Worm (Caenorhabditis elegans): Measurements from ENCODE around the gene C25F6.6.

Gene C25F6.6

ce11 chrX:5467308-5467707 is 16.7 kb upstream of the C25F6.6 start (continued):
- no peak for TF ChIP-seq daf-8 (GFP tag; IDR thresholded peaks at IDR 0.05)
- TF ChIP-seq ceh-28 (tag; optimal IDR thresholded peaks at IDR 0.05): no peak
- TF ChIP-seq F10B5.3 (tag; optimal IDR thresholded peaks at IDR 0.05): no peak
- no peak for TF ChIP-seq T20F7.1 (GFP tag; optimal IDR thresholded peaks at IDR 0.05)
- TF ChIP-seq spr-1 (tag; optimal IDR thresholded peaks at IDR 0.05): no peak
- TF ChIP-seq hlh-11 (tag; optimal IDR thresholded peaks at IDR 0.05): peak; percentile 82
- TF ChIP-seq set-16 (GFP tag; IDR thresholded peaks at IDR 0.05): no peak
- TF ChIP-seq skn-1 (tag; optimal IDR thresholded peaks at IDR 0.05): no peak
- TF ChIP-seq daf-16 (GFP tag; optimal IDR thresholded peaks at IDR 0.05): peak in 1 of 2 experiments; percentile 25
- peak; percentile 89 for TF ChIP-seq daf-16 (tag; optimal IDR thresholded peaks at IDR 0.05)
- TF ChIP-seq ceh-20 (GFP tag; IDR thresholded peaks at IDR 0.05): peak; percentile 56; the same call in 1 of the 2 replicates
- TF ChIP-seq daf-12 (tag; optimal IDR thresholded peaks at IDR 0.05): no peak
- no peak for TF ChIP-seq lim-7 (GFP tag; IDR thresholded peaks at IDR 0.05)
- no peak for TF ChIP-seq aly-2 (tag; optimal IDR thresholded peaks at IDR 0.05)
- TF ChIP-seq F26F4.8 (GFP tag; conservative IDR thresholded peaks at IDR 0.05): no peak

DNA sequence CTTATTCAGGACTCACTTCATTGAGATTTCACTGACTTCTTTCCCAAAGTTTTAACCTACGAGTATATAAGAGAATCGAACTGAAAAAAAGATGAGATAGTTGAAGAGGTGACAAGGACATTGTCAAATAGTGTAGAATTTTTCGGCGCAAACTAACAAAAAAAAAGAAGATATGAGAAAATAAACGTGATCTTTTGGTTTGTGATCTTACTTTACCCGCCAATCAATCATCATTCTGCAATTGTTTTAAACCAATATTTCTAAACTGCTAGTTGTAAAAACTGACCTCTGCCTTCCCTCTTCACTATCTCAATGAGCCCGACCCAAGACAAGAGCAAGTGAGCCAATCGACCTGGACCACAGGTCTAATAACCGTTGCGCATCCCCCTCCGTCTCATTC is 15.5 kb upstream of the C25F6.6 start:
- TF ChIP-seq Y48G9A.11 (GFP tag; IDR thresholded peaks at IDR 0.05) (no peak), unc-62 (GFP tag; optimal IDR thresholded peaks at IDR 0.05 in 1 of 2) (peak in 1 of 2 experiments; percentile 53), unc-62 (tag; optimal IDR thresholded peaks at IDR 0.05) (no peak), Y75B8A.6 (GFP tag; IDR thresholded peaks at IDR 0.05) (no peak), ceh-82 (tag; optimal IDR thresholded peaks at IDR 0.05) (no peak), ceh-62 (tag; optimal IDR thresholded peaks at IDR 0.05) (no peak), unc-130 (GFP tag; optimal IDR thresholded peaks at IDR 0.05) (no peak), mxl-2 (GFP tag; conservative IDR thresholded peaks at IDR 0.05) (no peak), lin-13 (GFP tag; optimal IDR thresholded peaks at IDR 0.05) (no peak)

DNA sequence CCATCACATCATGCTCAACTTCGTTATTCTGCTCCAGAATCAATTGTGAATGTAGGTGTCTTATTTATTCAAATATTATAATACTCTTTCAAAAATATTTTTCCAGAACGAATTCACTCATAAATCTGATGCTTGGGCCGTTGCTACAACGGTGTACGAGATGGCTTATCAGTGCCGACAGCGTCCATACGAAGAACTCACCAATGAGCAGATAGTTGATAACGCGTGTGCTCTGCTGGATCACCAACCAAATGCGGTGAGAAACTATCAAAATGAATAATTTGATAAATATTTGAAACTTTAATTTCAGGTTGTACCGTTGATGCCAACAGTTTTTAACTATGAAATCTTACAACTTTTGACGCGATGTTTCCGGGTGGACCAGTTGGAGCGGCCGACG is 15.0 kb upstream of the C25F6.6 start:
- TF ChIP-seq pqm-1 (tag; optimal IDR thresholded peaks at IDR 0.05) (peak; percentile 53), dve-1 (tag; optimal IDR thresholded peaks at IDR 0.05; ENCODE audit: insufficient read depth) (no peak), daf-16 (GFP tag; optimal IDR thresholded peaks at IDR 0.05) (no peak), daf-16 (tag; optimal IDR thresholded peaks at IDR 0.05) (peak; percentile 0)

DNA sequence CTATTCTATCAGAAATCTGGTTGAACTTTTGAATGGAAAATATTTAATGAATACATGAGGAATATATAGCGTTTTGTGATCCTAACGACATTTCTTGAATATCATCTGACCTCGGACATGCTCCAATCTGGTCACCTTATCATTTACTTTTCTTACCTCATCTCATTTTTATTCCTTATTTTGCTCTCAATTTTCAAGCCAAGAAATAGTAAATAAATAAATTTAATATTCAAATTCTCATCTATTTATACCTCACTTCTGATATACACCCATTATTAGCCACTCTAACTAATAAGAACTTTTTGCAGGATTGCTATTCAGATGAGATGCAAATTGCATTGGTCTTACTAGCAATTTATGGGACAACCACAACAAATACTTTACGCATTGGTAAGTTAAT is 10.3 kb upstream of the C25F6.6 start, which contains the start of gene ddr-1:
Gene ddr-1 (plus strand): TSS at position 301 of the 400 bp plus-strand sequence.
- TF ChIP-seq nhr-41 (GFP tag; IDR thresholded peaks at IDR 0.05): no peak
- TF ChIP-seq daf-16 (GFP tag; optimal IDR thresholded peaks at IDR 0.05): no peak
- TF ChIP-seq daf-16 (tag; optimal IDR thresholded peaks at IDR 0.05): no peak
- no peak for TF ChIP-seq Y48G9A.11 (GFP tag; IDR thresholded peaks at IDR 0.05)
- TF ChIP-seq pha-4 (GFP tag; IDR thresholded peaks at IDR 0.05): no peak
- TF ChIP-seq pha-4 (tag; optimal IDR thresholded peaks at IDR 0.05): no peak
- TF ChIP-seq skn-1 (tag; optimal IDR thresholded peaks at IDR 0.05): no peak
- no peak for TF ChIP-seq unc-39 (tag; optimal IDR thresholded peaks at IDR 0.05)
- no peak for TF ChIP-seq nhr-237 (tag; optimal IDR thresholded peaks at IDR 0.05)
- no peak for TF ChIP-seq ceh-82 (tag; optimal IDR thresholded peaks at IDR 0.05)

DNA sequence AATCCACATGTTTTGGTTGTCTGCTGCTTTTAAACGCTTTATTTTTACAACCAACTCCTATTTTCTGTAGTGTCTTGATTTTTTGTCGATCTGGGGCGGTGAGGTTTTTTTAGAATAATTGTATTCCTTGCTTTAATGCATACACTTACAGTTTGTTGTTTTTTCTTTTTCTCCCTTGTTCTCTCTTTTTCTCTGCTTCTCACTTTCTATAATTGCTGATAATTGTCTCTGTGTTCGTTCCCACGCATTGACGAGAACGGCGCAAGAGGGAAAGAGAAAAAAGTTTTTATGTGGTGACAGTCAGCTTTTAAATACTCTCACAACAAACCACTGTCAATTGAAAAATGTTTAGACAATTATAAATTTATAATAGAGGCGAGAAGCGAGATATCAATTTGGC is 8.1 kb upstream of the C25F6.6 start:
- TF ChIP-seq nhr-28 (tag; optimal IDR thresholded peaks at IDR 0.05): peak; percentile 10
- peak; percentile 58 for TF ChIP-seq aha-1 (tag)
- no peak for TF ChIP-seq dpl-1 (GFP tag; optimal IDR thresholded peaks at IDR 0.05)
- peak; percentile 54 for TF ChIP-seq dve-1 (tag; optimal IDR thresholded peaks at IDR 0.05; ENCODE audit: insufficient read depth)
- TF ChIP-seq tra-1 (GFP tag; IDR thresholded peaks at IDR 0.05): no peak
- TF ChIP-seq unc-62 (GFP tag; optimal IDR thresholded peaks at IDR 0.05 in 1 of 2): peak in 1 of 2 experiments; percentile 45
- TF ChIP-seq unc-62 (tag; optimal IDR thresholded peaks at IDR 0.05): no peak
- TF ChIP-seq hlh-11 (tag; optimal IDR thresholded peaks at IDR 0.05): peak; percentile 2
- TF ChIP-seq daf-16 (GFP tag; optimal IDR thresholded peaks at IDR 0.05): no peak
- peak; percentile 30 for TF ChIP-seq daf-16 (tag; optimal IDR thresholded peaks at IDR 0.05)

Measured in whole organism, L4 larva.